Worm (Caenorhabditis elegans): Measurements from ENCODE around the gene ufm-1.

Gene ufm-1

DNA sequence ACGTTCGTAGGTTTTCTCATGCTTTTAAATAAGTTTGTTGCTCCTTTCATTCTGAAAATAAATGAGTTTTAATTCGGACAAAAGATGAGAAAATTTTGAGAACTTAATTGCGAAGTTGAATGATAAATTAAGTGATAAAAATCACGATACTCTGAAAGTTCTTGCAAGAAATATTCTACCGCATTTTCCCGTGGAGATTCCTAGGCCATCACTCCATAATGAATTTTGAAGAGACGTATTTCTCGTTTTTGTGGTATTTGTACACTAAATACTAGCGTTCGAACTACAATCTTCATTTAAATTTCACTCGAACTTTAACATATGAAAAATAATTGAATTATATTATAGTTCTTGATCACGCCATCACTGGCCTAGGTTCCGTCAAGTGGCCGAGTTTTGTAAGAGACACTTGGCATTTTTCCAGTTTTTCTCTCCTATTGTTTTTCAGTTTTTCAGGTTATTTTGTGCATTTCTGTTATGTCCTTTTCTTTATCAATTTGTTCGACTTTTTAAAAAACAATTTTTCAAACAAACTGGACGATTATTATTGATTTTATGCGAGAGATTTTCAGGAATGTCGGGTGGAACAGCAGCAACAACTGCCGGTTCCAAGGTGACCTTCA, at the start of gene ufm-1, which contains the start of gene coq-5 (continued):
- TF ChIP-seq nhr-11 (tag; optimal IDR thresholded peaks at IDR 0.05) (no peak), fkh-10 (GFP tag; optimal IDR thresholded peaks at IDR 0.05) (no peak), dsc-1 (tag; optimal IDR thresholded peaks at IDR 0.05) (peak; percentile 13), ama-1 (optimal IDR thresholded peaks at IDR 0.05) (no peak), lsy-2 (tag; optimal IDR thresholded peaks at IDR 0.05) (peak; percentile 35 to 54), jun-1 (tag; optimal IDR thresholded peaks at IDR 0.05) (no peak), mdl-1 (tag; optimal IDR thresholded peaks at IDR 0.05) (no peak), alr-1 (tag; optimal IDR thresholded peaks at IDR 0.05; ENCODE audit: borderline replicate concordance) (no peak), tbx-2 (tag; optimal IDR thresholded peaks at IDR 0.05) (peak; percentile 41), pqm-1 (tag; optimal IDR thresholded peaks at IDR 0.05) (no peak), ztf-4 (tag; optimal IDR thresholded peaks at IDR 0.05) (no peak), nhr-90 (tag; optimal IDR thresholded peaks at IDR 0.05; ENCODE audit: poor library complexity) (peak; percentile 52)

- TF ChIP-seq mep-1 (tag; optimal IDR thresholded peaks at IDR 0.05) (no peak), elt-3 (tag; optimal IDR thresholded peaks at IDR 0.05) (no peak), lin-13 (GFP tag; optimal IDR thresholded peaks at IDR 0.05) (no peak), sptf-1 (tag; optimal IDR thresholded peaks at IDR 0.05) (no peak), ceh-90 (tag; optimal IDR thresholded peaks at IDR 0.05) (no peak), snu-23 (GFP tag; optimal IDR thresholded peaks at IDR 0.05) (no peak), tlp-1 (tag; optimal IDR thresholded peaks at IDR 0.05) (no peak), mdl-1 (tag; optimal IDR thresholded peaks at IDR 0.05) (no peak), fkh-10 (GFP tag; optimal IDR thresholded peaks at IDR 0.05) (no peak)
Observed at ce11 chrIII:7809033-7809432, 49.7 kb upstream of the ufm-1 start.

- TF ChIP-seq nhr-85 (tag) (peak; percentile 56), lin-14 (GFP tag; optimal IDR thresholded peaks at IDR 0.05) (peak; percentile 25), nhr-237 (tag; optimal IDR thresholded peaks at IDR 0.05) (no peak), rnt-1 (tag; optimal IDR thresholded peaks at IDR 0.05) (peak; percentile 30)
Observed at ce11 chrIII:7812208-7812880, 46.4 kb upstream of the ufm-1 start.

- no peak for TF ChIP-seq lin-35 (GFP tag; optimal IDR thresholded peaks at IDR 0.05)
- peak in 1 of 2 experiments; percentile 20 for TF ChIP-seq lsy-2 (tag; optimal IDR thresholded peaks at IDR 0.05)
- TF ChIP-seq nhr-85 (tag): peak; percentile 31
- no peak for TF ChIP-seq zip-4 (GFP tag; optimal IDR thresholded peaks at IDR 0.05)
- no peak for TF ChIP-seq ceh-82 (tag; optimal IDR thresholded peaks at IDR 0.05)
- TF ChIP-seq nhr-71 (tag; optimal IDR thresholded peaks at IDR 0.05): no peak
- TF ChIP-seq dpl-1 (GFP tag; optimal IDR thresholded peaks at IDR 0.05): peak in 1 of 3 experiments; percentile 99
Observed at ce11 chrIII:7814159-7815055, 44.4 kb upstream of the ufm-1 start, which contains the start of gene egl-5. TSS of gene egl-5 (plus strand) at chrIII:7814374.

ce11 chrIII:7815056-7815366, 43.8 kb upstream of the ufm-1 start:
- no peak for TF ChIP-seq xbp-1 (tag; optimal IDR thresholded peaks at IDR 0.05)
- TF ChIP-seq F16B12.6 (tag; optimal IDR thresholded peaks at IDR 0.05): no peak
- no peak for TF ChIP-seq efl-3 (GFP tag; optimal IDR thresholded peaks at IDR 0.05)
- TF ChIP-seq nhr-47 (tag; optimal IDR thresholded peaks at IDR 0.05): no peak
- TF ChIP-seq ets-5 (GFP tag; IDR thresholded peaks at IDR 0.05): no peak
- TF ChIP-seq egl-13 (tag; optimal IDR thresholded peaks at IDR 0.05): no peak
- TF ChIP-seq rnt-1 (tag; optimal IDR thresholded peaks at IDR 0.05): no peak
- TF ChIP-seq dpl-1 (GFP tag; optimal IDR thresholded peaks at IDR 0.05): no peak
- no peak for TF ChIP-seq unc-62 (GFP tag; optimal IDR thresholded peaks at IDR 0.05)
- no peak for TF ChIP-seq egl-27 (tag; optimal IDR thresholded peaks at IDR 0.05)
- no peak for TF ChIP-seq C04F5.9 (tag; optimal IDR thresholded peaks at IDR 0.05)
- TF ChIP-seq vab-15 (tag; optimal IDR thresholded peaks at IDR 0.05): no peak
- TF ChIP-seq lin-39 (tag; optimal IDR thresholded peaks at IDR 0.05): no peak
- TF ChIP-seq nhr-12 (tag; optimal IDR thresholded peaks at IDR 0.05): no peak
- TF ChIP-seq hpl-2 (GFP tag; optimal IDR thresholded peaks at IDR 0.05): no peak
- TF ChIP-seq ztf-11 (tag; optimal IDR thresholded peaks at IDR 0.05): no peak
- TF ChIP-seq jun-1 (tag; optimal IDR thresholded peaks at IDR 0.05): no peak
- no peak for TF ChIP-seq zip-4 (GFP tag; optimal IDR thresholded peaks at IDR 0.05)
- TF ChIP-seq zag-1 (tag; optimal IDR thresholded peaks at IDR 0.05): no peak

All from whole organism, L1 larva.